Worm (Caenorhabditis elegans) whole organism, L1 larva: ENCODE data around the gene nspb-3.

Source experiments
- ceh-82 ChIP-seq, 3 experiments: fragments of 150-350 bp in 1 of 3; sonication (generic microtip) in 2 of 3; optimal IDR thresholded peaks; 2 replicates each; lab custom pipeline; 2014 to 2017; ENCODE audit warnings: missing biosample characterization in 3 of 3, missing genetic modification characterization in 3 of 3
- efl-3 ChIP-seq: fragments of 200-800 bp; sonication (Bioruptor generic); optimal IDR thresholded peaks from 2 replicates; lab custom pipeline; 2018; ENCODE audit warnings: mild to moderate bottlenecking, missing genetic modification characterization, missing compliant biosample characterization
- lsy-2 ChIP-seq, 2 experiments: fragments of 150-350 bp; optimal IDR thresholded peaks; 2 replicates each; lab custom pipeline; 2014; ENCODE audit warnings: missing biosample characterization in 2 of 2, missing genetic modification characterization in 2 of 2
- mab-9 ChIP-seq: fragments of 200-800 bp; sonication (Bioruptor generic); IDR thresholded peaks from 2 replicates; pipeline ENCODE4 v1.3.6; 2022; ENCODE audit warnings: missing genetic modification reagents, missing genetic modification characterization, missing compliant biosample characterization
- mdl-1 ChIP-seq, 2 experiments: fragments of 150-350 bp; optimal IDR thresholded peaks; 2 replicates each; lab custom pipeline; 2014 to 2017; ENCODE audit warnings: missing biosample characterization in 2 of 2, missing genetic modification characterization in 2 of 2, inconsistent platforms in 1 of 2
- mef-2 ChIP-seq: fragments of 150-350 bp; optimal IDR thresholded peaks from 2 replicates; lab custom pipeline; 2014; ENCODE audit warnings: missing biosample characterization, missing genetic modification characterization
- nhr-11 ChIP-seq: fragments of 150-350 bp; optimal IDR thresholded peaks from 2 replicates; lab custom pipeline; 2014; ENCODE audit warnings: missing biosample characterization, missing genetic modification characterization
- nhr-237 ChIP-seq: fragments of 150-350 bp; optimal IDR thresholded peaks from 2 replicates; lab custom pipeline; 2014; ENCODE audit warnings: missing biosample characterization, missing genetic modification characterization
- nhr-28 ChIP-seq: fragments of 150-350 bp; optimal IDR thresholded peaks from 2 replicates; lab custom pipeline; 2014; ENCODE audit warnings: missing biosample characterization, missing genetic modification characterization
- ztf-4 ChIP-seq: fragments of 150-350 bp; optimal IDR thresholded peaks from 2 replicates; lab custom pipeline; 2014; ENCODE audit warnings: missing biosample characterization, missing genetic modification characterization

ce11 chrIV:6638256-6638655, 43.5 kb upstream of the nspb-3 start, which contains the start of gene C01B10.7:
- TF ChIP-seq mab-9 (GFP tag; lab: Robert Waterston, UW) (no peak), nhr-11 (tag; lab: Kevin White, UChicago) (no peak), lsy-2 (tag; optimal IDR thresholded peaks at IDR 0.05; lab: Kevin White, UChicago) (no peak), efl-3 (GFP tag; lab: Kevin White, UChicago) (no peak), mef-2 (tag; lab: Kevin White, UChicago) (no peak), mdl-1 (tag; optimal IDR thresholded peaks at IDR 0.05; lab: Kevin White, UChicago) (no peak), nhr-237 (tag; lab: Kevin White, UChicago) (no peak), ztf-4 (tag; lab: Kevin White, UChicago) (no peak), nhr-28 (tag; lab: Kevin White, UChicago) (no peak), ceh-82 (tag; optimal IDR thresholded peaks at IDR 0.05; lab: Kevin White, UChicago) (no peak)
